Worm (Caenorhabditis elegans) whole organism, young adult: ENCODE data around the gene pot-1.

Experiments
- ama-1 ChIP-seq, 3 experiments: fragments of 150-350 bp in 1 of 3; sonication (generic microtip) in 2 of 3; optimal IDR thresholded peaks; 2 replicates each; lab custom pipeline; 2014 to 2018; ENCODE audit warnings: missing biosample characterization in 2 of 3, missing genetic modification characterization in 2 of 3, missing genetic modification reagents in 2 of 3
- bed-1 ChIP-seq: fragments of 200-800 bp; sonication (Bioruptor generic); IDR thresholded peaks from 2 replicates; pipeline ENCODE4 v1.3.6; 2022; ENCODE audit warnings: missing genetic modification reagents, missing genetic modification characterization, missing compliant biosample characterization
- madf-10 ChIP-seq: sonication (generic microtip); optimal IDR thresholded peaks from 2 replicates; lab custom pipeline; 2016; ENCODE audit warnings: mild to moderate bottlenecking, missing genetic modification characterization, missing compliant biosample characterization
- mes-4 ChIP-seq: sonication (generic microtip); optimal IDR thresholded peaks from 2 replicates; lab custom pipeline; 2016; ENCODE audit warnings: missing genotype, missing genetic modification characterization, missing compliant biosample characterization

DNA sequence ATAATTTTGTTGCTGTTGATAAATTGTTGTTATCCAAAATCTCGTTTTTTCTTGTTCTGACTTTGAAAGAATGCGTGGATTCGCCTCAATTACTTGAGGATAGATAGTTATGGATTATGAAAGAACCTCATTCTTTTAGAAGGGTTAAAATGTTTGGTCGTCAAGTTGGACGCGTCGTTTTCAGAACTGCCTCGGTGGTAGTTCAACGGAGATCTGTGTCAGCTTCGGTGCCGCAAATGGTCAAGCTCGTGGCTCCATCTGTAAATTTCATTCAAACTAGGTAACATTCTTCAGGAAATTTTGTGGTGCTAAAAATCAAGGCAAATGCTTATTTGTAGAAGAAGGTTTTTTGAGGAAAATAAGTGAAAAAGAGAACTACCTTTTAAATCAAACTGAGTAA is 47.1 kb upstream of the pot-1 start, which contains the start of gene ndab-2:
- TF ChIP-seq ama-1 (optimal IDR thresholded peaks at IDR 0.05; lab: Kevin White, UChicago) = no peak
- peak in 1 of 2 experiments; percentile 73 for TF ChIP-seq ama-1 (GFP tag; optimal IDR thresholded peaks at IDR 0.05; lab: Kevin White, UChicago)
- TF ChIP-seq madf-10 (tag; lab: Kevin White, UChicago) = no peak
- TF ChIP-seq mes-4 = no peak
- no peak for TF ChIP-seq bed-1
